Worm (Caenorhabditis elegans) whole organism, early embryonic: Measurements from ENCODE around the gene W08E12.9.

ENCODE experiments used
- B0310.2 ChIP-seq: sonication (generic microtip); optimal IDR thresholded peaks from 2 replicates; lab custom pipeline; 2016; ENCODE audit warnings: mild to moderate bottlenecking, missing genetic modification characterization, missing compliant biosample characterization
- F13C5.2 ChIP-seq: sonication (generic microtip); optimal IDR thresholded peaks from 2 replicates; lab custom pipeline; 2017; ENCODE audit warnings: mild to moderate bottlenecking, missing genetic modification characterization, inconsistent platforms, missing compliant biosample characterization
- aly-1 ChIP-seq: sonication (generic microtip); optimal IDR thresholded peaks from 2 replicates; lab custom pipeline; 2016; ENCODE audit warnings: missing genetic modification characterization, missing compliant biosample characterization
- ama-1 ChIP-seq: fragments of 150-350 bp; optimal IDR thresholded peaks from 2 replicates; lab custom pipeline; 2014
- ceh-36 ChIP-seq: sonication (generic microtip); optimal IDR thresholded peaks from 2 replicates; lab custom pipeline; 2016; ENCODE audit warnings: missing genetic modification characterization, inconsistent platforms, missing compliant biosample characterization
- flt-1 ChIP-seq: fragments of 200-800 bp; sonication (Bioruptor generic); IDR thresholded peaks from 2 replicates; pipeline ENCODE4 v1.3.6; 2022; ENCODE audit warnings: missing genetic modification characterization, missing compliant biosample characterization
- hmbx-1 ChIP-seq: sonication (generic microtip); optimal IDR thresholded peaks from 2 replicates; lab custom pipeline; 2016; ENCODE audit warnings: mild to moderate bottlenecking, missing genetic modification characterization, missing compliant biosample characterization
- hmg-4 ChIP-seq: fragments of 200-800 bp; sonication (Bioruptor generic); optimal IDR thresholded peaks from 2 replicates; lab custom pipeline; 2018; ENCODE audit warnings: mild to moderate bottlenecking, missing genetic modification characterization, missing compliant biosample characterization
- hnd-1 ChIP-seq: sonication (generic microtip); optimal IDR thresholded peaks from 2 replicates; lab custom pipeline; 2016; ENCODE audit warnings: missing genetic modification characterization, missing compliant biosample characterization
- scrt-1 ChIP-seq: fragments of 200-800 bp; sonication (Bioruptor generic); IDR thresholded peaks from 2 replicates; pipeline ENCODE4 v1.3.6; 2022; ENCODE audit warnings: missing genetic modification characterization, missing compliant biosample characterization
- sea-1 ChIP-seq: fragments of 200-800 bp; sonication (Bioruptor generic); conservative IDR thresholded peaks from 2 replicates; pipeline ENCODE4 v1.3.6; 2022; ENCODE audit warnings: missing genetic modification characterization, missing compliant biosample characterization
- tbx-11 ChIP-seq: fragments of 200-800 bp; sonication (Bioruptor generic); IDR thresholded peaks from 2 replicates; pipeline ENCODE4 v1.3.6; 2022; ENCODE audit warnings: missing genetic modification characterization, missing compliant biosample characterization
- tra-4 ChIP-seq: sonication (generic microtip); optimal IDR thresholded peaks from 2 replicates; lab custom pipeline; 2017; ENCODE audit warnings: missing genetic modification characterization, missing compliant biosample characterization

ce11 chrIV:3298300-3298699 lies 9.1 kb downstream of the W08E12.9 start, which contains the start of gene W08E12.6:
- TF ChIP-seq flt-1 (GFP tag; lab: Robert Waterston, UW) (no peak), F13C5.2 (no peak), hmg-4 (GFP tag; lab: Kevin White, UChicago) (no peak), hnd-1 (tag; lab: Kevin White, UChicago) (no peak), scrt-1 (GFP tag; lab: Robert Waterston, UW) (no peak), sea-1 (GFP tag; lab: Robert Waterston, UW) (no peak), ceh-36 (tag; lab: Kevin White, UChicago) (no peak), tra-4 (tag; lab: Kevin White, UChicago) (no peak), ama-1 (lab: Kevin White, UChicago) (no peak), tbx-11 (GFP tag; lab: Robert Waterston, UW) (no peak), B0310.2 (tag; lab: Kevin White, UChicago) (no peak), hmbx-1 (tag; lab: Kevin White, UChicago) (no peak), aly-1 (tag; lab: Kevin White, UChicago) (no peak)
